Fruit fly (Drosophila melanogaster) whole organism, prepupa: Measurements from ENCODE around the gene Mybbp1A.

Experiments used
- CG11902 ChIP-seq: fragments of 200-800 bp; sonication (Bioruptor generic); optimal IDR thresholded peaks from 3 replicates; lab custom pipeline; 2016; ENCODE audit warnings: missing biosample characterization, missing genetic modification characterization
- CG15336 ChIP-seq: fragments of 200-800 bp; sonication (Bioruptor generic); IDR thresholded peaks from 2 replicates; pipeline ENCODE4 v1.3.6; 2022; ENCODE audit warnings: missing biosample characterization, missing genetic modification characterization
- CG1621 ChIP-seq: fragments of 200-800 bp; sonication (Bioruptor generic); optimal IDR thresholded peaks from 3 replicates; lab custom pipeline; 2018; ENCODE audit warnings: missing biosample characterization, mild to moderate bottlenecking, missing genetic modification characterization
- CG32006 ChIP-seq: fragments of 200-800 bp; sonication (Bioruptor generic); optimal IDR thresholded peaks from 3 replicates; lab custom pipeline; 2017; ENCODE audit warnings: missing biosample characterization, mild to moderate bottlenecking, missing genetic modification characterization
- CG3919 ChIP-seq: fragments of 200-800 bp; sonication (Bioruptor generic); optimal IDR thresholded peaks from 3 replicates; lab custom pipeline; 2016; ENCODE audit warnings: missing biosample characterization, missing genetic modification characterization
- CG6792 ChIP-seq: fragments of 200-800 bp; sonication (Bioruptor generic); optimal IDR thresholded peaks from 3 replicates; lab custom pipeline; 2016; ENCODE audit warnings: missing biosample characterization, missing genetic modification characterization
- CG8319 ChIP-seq: fragments of 200-800 bp; sonication (Bioruptor generic); optimal IDR thresholded peaks from 3 replicates; lab custom pipeline; 2016; ENCODE audit warnings: missing biosample characterization, missing genetic modification characterization
- CG9139 ChIP-seq: fragments of 200-800 bp; sonication (Bioruptor generic); optimal IDR thresholded peaks from 3 replicates; lab custom pipeline; 2017; ENCODE audit warnings: missing biosample characterization, mild to moderate bottlenecking, missing genetic modification characterization
- dac ChIP-seq: fragments of 200-800 bp; sonication (Bioruptor generic); optimal IDR thresholded peaks from 2 replicates; lab custom pipeline; 2017; ENCODE audit warnings: missing biosample characterization, mild to moderate bottlenecking, missing genetic modification characterization
- fd59A ChIP-seq: fragments of 200-800 bp; sonication (Bioruptor generic); optimal IDR thresholded peaks from 2 replicates; lab custom pipeline; 2017; ENCODE audit warnings: missing biosample characterization, mild to moderate bottlenecking, missing genetic modification characterization, missing genetic modification reagents
- fd85E ChIP-seq: fragments of 200-800 bp; sonication (Bioruptor generic); optimal IDR thresholded peaks from 3 replicates; lab custom pipeline; 2016; ENCODE audit warnings: missing biosample characterization, missing genetic modification characterization

Mybbp1A gene

DNA sequence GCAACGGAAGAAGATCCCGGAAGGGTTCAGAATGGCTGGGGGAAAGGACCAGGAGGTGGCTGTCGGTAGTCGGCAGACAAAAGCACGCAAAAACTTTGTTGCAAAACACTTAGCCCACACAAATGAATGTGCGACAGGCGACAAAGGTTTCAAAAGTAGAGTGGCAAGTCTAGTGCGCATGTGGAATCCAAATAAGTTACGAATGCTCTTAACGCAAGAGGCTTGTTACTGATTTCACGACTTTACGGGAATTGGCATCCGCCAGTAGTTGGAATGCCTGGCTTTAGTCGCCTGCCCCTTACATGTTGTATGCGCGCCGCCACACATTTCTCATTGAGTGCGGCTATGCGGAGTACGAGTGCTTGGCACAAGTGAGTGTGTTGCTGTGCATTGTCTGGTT, 48.9 kb downstream of the Mybbp1A start (continued):
- peak; percentile 9 for TF ChIP-seq dac (GFP tag; lab: Kevin White, UChicago)
- TF ChIP-seq CG15336: peak; percentile 49; the same call in 1 of the 2 replicates
- peak; percentile 46 for TF ChIP-seq CG32006 (GFP tag; lab: Kevin White, UChicago)
- TF ChIP-seq CG3919 (GFP tag; lab: Kevin White, UChicago): peak; percentile 44
- no peak for TF ChIP-seq CG11902
- no peak for TF ChIP-seq CG8319
- no peak for TF ChIP-seq CG9139 (GFP tag; lab: Kevin White, UChicago)
- TF ChIP-seq fd85E (GFP tag; lab: Kevin White, UChicago): no peak
- peak; percentile 2 for TF ChIP-seq CG1621 (tag; lab: Kevin White, UChicago)
- TF ChIP-seq CG6792 (GFP tag; lab: Kevin White, UChicago): no peak
- no peak for TF ChIP-seq fd59A (GFP tag; lab: Kevin White, UChicago)
